Worm (Caenorhabditis elegans): ENCODE results near the gene C45G9.8.

DNA sequence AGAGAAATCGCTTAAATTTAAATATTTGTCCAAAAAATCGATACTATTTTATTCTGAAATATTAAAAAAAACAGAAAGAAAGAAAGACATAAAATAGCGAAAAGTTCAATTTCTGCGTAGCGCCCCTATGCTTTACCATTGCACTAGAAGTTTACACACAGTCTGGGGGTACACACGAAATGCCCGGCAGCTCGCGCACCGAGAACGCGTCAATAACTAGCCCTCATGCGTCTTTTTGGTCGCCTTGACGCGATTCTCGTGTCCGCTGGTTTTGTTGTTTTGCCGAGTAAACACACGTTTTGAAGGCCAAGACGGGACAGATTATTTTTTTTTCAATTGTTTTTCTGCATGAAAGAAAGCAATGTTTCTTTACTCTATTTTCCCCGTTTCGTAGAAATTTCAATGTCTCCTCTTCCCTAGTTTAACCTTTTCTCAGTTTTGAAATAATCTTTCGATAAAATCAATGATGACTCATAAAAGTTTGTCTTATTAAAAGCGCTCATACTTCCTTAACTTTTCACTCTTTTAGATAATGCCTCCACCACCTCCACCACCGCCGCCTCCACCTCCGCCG is 35.2 kb downstream of the C45G9.8 start, which contains the start of gene wip-1:
- TF ChIP-seq jun-1 (tag; optimal IDR thresholded peaks at IDR 0.05) (peak; percentile 97), dpl-1 (GFP tag; optimal IDR thresholded peaks at IDR 0.05) (peak; percentile 91 to 94 (median 92)), snpc-4 (tag; optimal IDR thresholded peaks at IDR 0.05) (peak; percentile 92), grh-1 (GFP tag; IDR thresholded peaks at IDR 0.05) (peak; percentile 97), lin-13 (GFP tag; optimal IDR thresholded peaks at IDR 0.05) (peak; percentile 98), elt-3 (tag; optimal IDR thresholded peaks at IDR 0.05) (peak in 5 of 6 experiments; percentile 48 to 96 (median 90)), nhr-28 (tag; optimal IDR thresholded peaks at IDR 0.05) (no peak), skn-1 (tag; optimal IDR thresholded peaks at IDR 0.05) (peak; percentile 94)

Measured in whole organism, L1 larva.